Worm (Caenorhabditis elegans) whole organism, L3 larva: ENCODE data around the gene sre-30.

Experiments
- aly-2 ChIP-seq: fragments of 150-350 bp; optimal IDR thresholded peaks from 2 replicates; lab custom pipeline; 2014; ENCODE audit warnings: missing biosample characterization, missing genetic modification characterization
- ama-1 ChIP-seq: fragments of 150-350 bp; optimal IDR thresholded peaks from 2 replicates; lab custom pipeline; 2018
- egl-5 ChIP-seq: fragments of 150-350 bp; optimal IDR thresholded peaks from 2 replicates; lab custom pipeline; 2017; ENCODE audit warnings: missing biosample characterization, missing genetic modification reagents, missing genetic modification characterization, inconsistent platforms
- lin-15B ChIP-seq: fragments of 150-350 bp; optimal IDR thresholded peaks from 2 replicates; lab custom pipeline; 2014; ENCODE audit warnings: missing biosample characterization, missing genetic modification characterization
- nhr-11 ChIP-seq: fragments of 150-350 bp; optimal IDR thresholded peaks from 2 replicates; lab custom pipeline; 2014; ENCODE audit warnings: missing biosample characterization, missing genetic modification characterization
- nhr-237 ChIP-seq: fragments of 150-350 bp; optimal IDR thresholded peaks from 2 replicates; lab custom pipeline; 2014; ENCODE audit warnings: missing biosample characterization, missing genetic modification characterization
- nhr-25 ChIP-seq: sonication (generic microtip); optimal IDR thresholded peaks from 2 replicates; lab custom pipeline; 2017; ENCODE audit warnings: missing biosample characterization, missing genetic modification characterization
- skn-1 ChIP-seq: fragments of 150-350 bp; optimal IDR thresholded peaks from 2 replicates; lab custom pipeline; 2014; ENCODE audit warnings: missing biosample characterization, missing genetic modification characterization
- unc-39 ChIP-seq: sonication (generic microtip); optimal IDR thresholded peaks from 4 replicates; lab custom pipeline; 2017; ENCODE audit warnings: missing biosample characterization, missing genetic modification characterization
- zag-1 ChIP-seq: fragments of 150-350 bp; optimal IDR thresholded peaks from 2 replicates; lab custom pipeline; 2014; ENCODE audit warnings: missing biosample characterization, missing genetic modification characterization

ce11 chrII:12369202-12369601 is 37.1 kb downstream of the sre-30 start:
- TF ChIP-seq zag-1 (tag; lab: Kevin White, UChicago) (no peak), nhr-11 (tag; lab: Kevin White, UChicago) (no peak), skn-1 (tag; lab: Kevin White, UChicago) (no peak), lin-15B (tag; lab: Kevin White, UChicago) (no peak), nhr-237 (tag; lab: Kevin White, UChicago) (no peak), aly-2 (tag; lab: Kevin White, UChicago) (no peak), ama-1 (lab: Kevin White, UChicago) (no peak), egl-5 (no peak), nhr-25 (tag; lab: Kevin White, UChicago) (no peak), unc-39 (tag; lab: Kevin White, UChicago) (no peak)
